Fruit fly (Drosophila melanogaster) whole organism, embryonic: Measurements from ENCODE around the gene Neurl4.

Experiments used
- CG11093 ChIP-seq: fragments of 200-800 bp; sonication (Bioruptor generic); IDR thresholded peaks from 3 replicates; pipeline ENCODE4 v1.3.6; 2022; ENCODE audit warnings: missing biosample characterization, missing genetic modification characterization
- CG11247 ChIP-seq: fragments of 200-800 bp; sonication (Bioruptor generic); IDR thresholded peaks from 2 replicates; pipeline ENCODE4 v1.3.6; 2022; ENCODE audit warnings: missing biosample characterization, missing genetic modification characterization
- CG12071 ChIP-seq: fragments of 200-800 bp; sonication (Bioruptor generic); optimal IDR thresholded peaks from 3 replicates; lab custom pipeline; 2018; ENCODE audit warnings: missing biosample characterization, mild to moderate bottlenecking, missing genetic modification characterization
- CG13287 ChIP-seq: fragments of 200-800 bp; sonication (Bioruptor generic); IDR thresholded peaks from 2 replicates; pipeline ENCODE4 v1.3.6; 2022; ENCODE audit warnings: missing biosample characterization, missing genetic modification characterization; ENCODE audit not compliant: partially characterized antibody
- CG14965 ChIP-seq: fragments of 200-800 bp; sonication (Bioruptor generic); optimal IDR thresholded peaks from 2 replicates; lab custom pipeline; 2016; ENCODE audit warnings: missing biosample characterization, missing genetic modification characterization, borderline replicate concordance
- CG15073 ChIP-seq: fragments of 200-800 bp; sonication (Bioruptor generic); optimal IDR thresholded peaks from 2 replicates; lab custom pipeline; 2016; ENCODE audit warnings: missing biosample characterization, missing genetic modification characterization
- CG16779 ChIP-seq: fragments of 200-800 bp; sonication (Bioruptor generic); IDR thresholded peaks from 2 replicates; pipeline ENCODE4 v1.3.6; 2022; ENCODE audit warnings: missing biosample characterization, missing genetic modification characterization
- CG17328 ChIP-seq: fragments of 200-800 bp; sonication (Bioruptor generic); IDR thresholded peaks from 2 replicates; pipeline ENCODE4 v1.3.6; 2022; ENCODE audit warnings: missing biosample characterization, missing genetic modification characterization
- CG17361 ChIP-seq: fragments of 200-800 bp; sonication (Bioruptor generic); IDR thresholded peaks from 3 replicates; pipeline ENCODE4 v1.3.6; 2022; ENCODE audit warnings: missing biosample characterization, missing genetic modification characterization
- CG18599 ChIP-seq: fragments of 200-800 bp; sonication (Bioruptor generic); optimal IDR thresholded peaks from 3 replicates; lab custom pipeline; 2017; ENCODE audit warnings: missing biosample characterization, missing genetic modification characterization, mild to moderate bottlenecking, moderate library complexity, missing genetic modification reagents
- CG2129 ChIP-seq: fragments of 200-800 bp; sonication (Bioruptor generic); IDR thresholded peaks from 2 replicates; pipeline ENCODE4 v1.3.6; 2022; ENCODE audit warnings: missing biosample characterization, missing genetic modification characterization; ENCODE audit not compliant: partially characterized antibody
- CG31388 ChIP-seq: fragments of 200-800 bp; sonication (Bioruptor generic); optimal IDR thresholded peaks from 2 replicates; lab custom pipeline; 2016; ENCODE audit warnings: missing biosample characterization, missing genetic modification characterization
- CG31441 ChIP-seq: fragments of 200-800 bp; sonication (Bioruptor generic); IDR thresholded peaks from 2 replicates; pipeline ENCODE4 v1.3.6; 2022; ENCODE audit warnings: missing biosample characterization, missing genetic modification characterization
- CG34376 ChIP-seq: fragments of 200-800 bp; sonication (Bioruptor generic); optimal IDR thresholded peaks from 2 replicates; lab custom pipeline; 2018; ENCODE audit warnings: missing biosample characterization, mild to moderate bottlenecking, missing genetic modification characterization
- CG4360 ChIP-seq: fragments of 200-800 bp; sonication (Bioruptor generic); IDR thresholded peaks from 2 replicates; pipeline ENCODE4 v1.3.6; 2022; ENCODE audit warnings: missing biosample characterization, missing genetic modification characterization
- CG4820 ChIP-seq: fragments of 200-800 bp; sonication (Bioruptor generic); optimal IDR thresholded peaks from 3 replicates; lab custom pipeline; 2016; ENCODE audit warnings: missing biosample characterization, missing genetic modification characterization
- CG5953 ChIP-seq: fragments of 200-800 bp; sonication (Bioruptor generic); IDR thresholded peaks from 2 replicates; pipeline ENCODE4 v1.3.6; 2022; ENCODE audit warnings: missing biosample characterization, missing genetic modification characterization
- CG7928 ChIP-seq: fragments of 200-800 bp; sonication (Bioruptor generic); optimal IDR thresholded peaks from 2 replicates; lab custom pipeline; 2017; ENCODE audit warnings: missing biosample characterization, mild to moderate bottlenecking, missing genetic modification characterization
- CG7987 ChIP-seq: fragments of 200-800 bp; sonication (Bioruptor generic); optimal IDR thresholded peaks from 2 replicates; lab custom pipeline; 2018; ENCODE audit warnings: missing biosample characterization, mild to moderate bottlenecking, missing genetic modification characterization, moderate library complexity
- CG9817 ChIP-seq: fragments of 200-800 bp; sonication (Bioruptor generic); optimal IDR thresholded peaks from 2 replicates; lab custom pipeline; 2018; ENCODE audit warnings: missing biosample characterization, mild to moderate bottlenecking, missing genetic modification characterization, moderate library complexity
- D19A ChIP-seq: fragments of 200-800 bp; optimal IDR thresholded peaks from 3 replicates; lab custom pipeline; 2019; ENCODE audit warnings: missing biosample characterization, mild to moderate bottlenecking, missing genetic modification characterization, moderate library complexity
- Dad ChIP-seq: fragments of 200-800 bp; sonication (Bioruptor generic); optimal IDR thresholded peaks from 3 replicates; lab custom pipeline; 2016; ENCODE audit warnings: missing biosample characterization, missing genetic modification characterization
- ERR ChIP-seq: fragments of 200-800 bp; sonication (Bioruptor generic); optimal IDR thresholded peaks from 2 replicates; lab custom pipeline; 2016; ENCODE audit warnings: missing biosample characterization, missing genetic modification characterization
- Gug ChIP-seq: fragments of 200-800 bp; sonication (Bioruptor generic); IDR thresholded peaks from 4 replicates; pipeline ENCODE4 v1.3.6; 2022; ENCODE audit warnings: missing biosample characterization, missing genetic modification characterization
- PHDP ChIP-seq: fragments of 200-800 bp; sonication (Bioruptor generic); optimal IDR thresholded peaks from 3 replicates; lab custom pipeline; 2018; ENCODE audit warnings: missing biosample characterization, mild to moderate bottlenecking, missing genetic modification characterization, moderate library complexity
- Rfx ChIP-seq: fragments of 200-800 bp; sonication (Bioruptor generic); IDR thresholded peaks from 2 replicates; pipeline ENCODE4 v1.3.6; 2022; ENCODE audit warnings: missing biosample characterization, missing genetic modification characterization
- Tbp ChIP-seq: fragments of >200 bp; optimal IDR thresholded peaks from 2 replicates; lab custom pipeline; 2018; ENCODE audit warnings: missing biosample characterization, missing genetic modification characterization
- abd-A ChIP-seq: fragments of 200-800 bp; sonication (Bioruptor generic); optimal IDR thresholded peaks from 3 replicates; lab custom pipeline; 2019; ENCODE audit warnings: missing biosample characterization, mild to moderate bottlenecking, missing genetic modification characterization, moderate library complexity
- az2 ChIP-seq: fragments of 200-800 bp; sonication (Bioruptor generic); optimal IDR thresholded peaks from 3 replicates; lab custom pipeline; 2016; ENCODE audit warnings: missing biosample characterization, missing genetic modification characterization
- btn ChIP-seq: fragments of 200-800 bp; sonication (Bioruptor generic); optimal IDR thresholded peaks from 2 replicates; lab custom pipeline; 2016; ENCODE audit warnings: missing biosample characterization, missing genetic modification characterization
- caup ChIP-seq: fragments of 200-800 bp; sonication (Bioruptor generic); optimal IDR thresholded peaks from 3 replicates; lab custom pipeline; 2017; ENCODE audit warnings: missing biosample characterization, mild to moderate bottlenecking, missing genetic modification characterization, moderate library complexity; ENCODE audit not compliant: severe bottlenecking
- ci ChIP-seq: fragments of 200-800 bp; sonication (Bioruptor generic); IDR thresholded peaks from 3 replicates; pipeline ENCODE4 v1.3.6; 2022; ENCODE audit warnings: missing biosample characterization, missing genetic modification characterization
- cwo ChIP-seq: fragments of 200-800 bp; sonication (Bioruptor generic); optimal IDR thresholded peaks from 3 replicates; lab custom pipeline; 2017; ENCODE audit warnings: missing biosample characterization, missing genetic modification characterization, mild to moderate bottlenecking, moderate library complexity, missing genetic modification reagents
- da ChIP-seq: fragments of 200-800 bp; sonication (Bioruptor generic); optimal IDR thresholded peaks from 2 replicates; lab custom pipeline; 2016; ENCODE audit warnings: missing biosample characterization, missing genetic modification characterization
- dimm ChIP-seq: fragments of 200-800 bp; sonication (Bioruptor generic); IDR thresholded peaks from 2 replicates; pipeline ENCODE4 v1.3.6; 2022; ENCODE audit warnings: missing biosample characterization, missing genetic modification characterization
- esg ChIP-seq: fragments of 200-800 bp; sonication (Bioruptor generic); conservative IDR thresholded peaks from 2 replicates; pipeline ENCODE4 v1.3.6; 2022; ENCODE audit warnings: missing biosample characterization, missing genetic modification characterization
- fd3F ChIP-seq: fragments of 200-800 bp; sonication (Bioruptor generic); optimal IDR thresholded peaks from 2 replicates; lab custom pipeline; 2018; ENCODE audit warnings: missing biosample characterization, mild to moderate bottlenecking, missing genetic modification characterization, moderate library complexity
- gfzf ChIP-seq: fragments of 200-800 bp; sonication (Bioruptor generic); optimal IDR thresholded peaks from 2 replicates; lab custom pipeline; 2016; ENCODE audit warnings: missing biosample characterization, mild to moderate bottlenecking, missing genetic modification characterization, moderate library complexity
- gsb ChIP-seq: fragments of 200-800 bp; sonication (Bioruptor generic); IDR thresholded peaks from 2 replicates; pipeline ENCODE4 v1.3.6; 2022; ENCODE audit warnings: missing biosample characterization, missing genetic modification characterization
- jigr1 ChIP-seq: fragments of 200-800 bp; sonication (Bioruptor generic); IDR thresholded peaks from 3 replicates; pipeline ENCODE4 v1.3.6; 2022; ENCODE audit warnings: missing biosample characterization, missing genetic modification characterization
- jing ChIP-seq: fragments of 200-800 bp; sonication (Bioruptor generic); optimal IDR thresholded peaks from 2 replicates; lab custom pipeline; 2018; ENCODE audit warnings: missing biosample characterization, mild to moderate bottlenecking, missing genetic modification characterization
- luna ChIP-seq: fragments of 200-800 bp; sonication (Bioruptor generic); optimal IDR thresholded peaks from 2 replicates; lab custom pipeline; 2016; ENCODE audit warnings: missing biosample characterization, missing genetic modification characterization
- org-1 ChIP-seq: fragments of 200-800 bp; sonication (Bioruptor generic); optimal IDR thresholded peaks from 2 replicates; lab custom pipeline; 2017; ENCODE audit warnings: missing biosample characterization, missing genetic modification characterization
- pnt ChIP-seq: fragments of 200-800 bp; sonication (Bioruptor generic); optimal IDR thresholded peaks from 3 replicates; lab custom pipeline; 2016; ENCODE audit warnings: missing biosample characterization, missing genetic modification characterization
- ranshi ChIP-seq: fragments of 200-800 bp; sonication (Bioruptor generic); IDR thresholded peaks from 2 replicates; pipeline ENCODE4 v1.3.6; 2022; ENCODE audit warnings: missing biosample characterization, missing genetic modification characterization
- row ChIP-seq: fragments of 200-800 bp; sonication (Bioruptor generic); IDR thresholded peaks from 3 replicates; pipeline ENCODE4 v1.3.6; 2022; ENCODE audit warnings: missing biosample characterization, missing genetic modification characterization
- scrt ChIP-seq: fragments of 200-800 bp; sonication (Bioruptor generic); optimal IDR thresholded peaks from 2 replicates; lab custom pipeline; 2018; ENCODE audit warnings: missing biosample characterization, mild to moderate bottlenecking, missing genetic modification characterization, moderate library complexity
- slbo ChIP-seq: fragments of 200-800 bp; sonication (Bioruptor generic); IDR thresholded peaks from 2 replicates; pipeline ENCODE4 v1.3.6; 2022; ENCODE audit warnings: missing biosample characterization, missing genetic modification characterization
- sr ChIP-seq: fragments of 200-800 bp; sonication (Bioruptor generic); IDR thresholded peaks from 3 replicates; pipeline ENCODE4 v1.3.6; 2022; ENCODE audit warnings: missing biosample characterization, missing genetic modification characterization
- toy ChIP-seq: fragments of 200-800 bp; sonication (Bioruptor generic); IDR thresholded peaks from 2 replicates; pipeline ENCODE4 v1.3.6; 2022; ENCODE audit warnings: missing biosample characterization, missing genetic modification characterization
- yki ChIP-seq: fragments of >200 bp; optimal IDR thresholded peaks from 3 replicates; lab custom pipeline; 2018

Gene Neurl4

DNA sequence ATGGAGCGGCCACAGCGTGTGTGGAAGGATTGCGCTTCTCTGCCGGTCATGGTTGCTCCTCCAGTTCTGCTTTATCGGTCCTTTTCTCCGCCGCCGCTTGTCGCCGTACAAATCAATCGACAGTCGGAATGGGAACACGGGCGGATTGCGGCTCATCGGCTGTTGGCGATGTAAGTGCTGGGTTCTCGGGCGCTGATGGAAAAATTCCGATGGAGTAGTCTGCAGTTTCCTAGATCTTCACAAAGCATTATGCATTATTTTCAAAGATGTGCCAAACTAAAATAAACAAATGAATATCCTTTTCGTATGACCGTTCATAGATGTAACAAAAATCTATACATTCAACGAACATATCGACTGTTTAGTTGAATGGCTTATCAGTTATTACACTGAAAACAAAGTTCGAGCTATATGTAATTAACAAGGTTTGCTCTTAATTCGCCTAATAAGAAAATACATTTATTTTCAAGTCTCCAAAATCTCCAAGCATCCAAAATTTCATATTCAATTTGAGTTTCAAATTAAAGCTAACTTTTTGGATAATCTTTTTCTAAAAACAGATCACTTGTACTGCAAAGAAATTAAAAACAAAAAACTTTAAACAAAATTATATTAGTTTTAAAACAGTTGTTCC, at the start of gene Neurl4 (continued):
- TF ChIP-seq CG11093 (GFP tag; lab: Robert Waterston, UW) (no peak), sr (GFP tag; lab: Robert Waterston, UW) (no peak), CG7928 (GFP tag; lab: Kevin White, UChicago) (no peak), abd-A (no peak), CG31388 (GFP tag; lab: Kevin White, UChicago) (no peak), pnt (GFP tag; lab: Kevin White, UChicago) (peak; percentile 61), CG31441 (GFP tag; lab: Robert Waterston, UW) (peak; percentile 90), CG14965 (GFP tag; lab: Kevin White, UChicago) (no peak), scrt (GFP tag; lab: Kevin White, UChicago) (no peak), CG15073 (GFP tag; lab: Kevin White, UChicago) (no peak), CG16779 (GFP tag; lab: Robert Waterston, UW) (no peak), da (peak; percentile 28), ci (GFP tag; lab: Robert Waterston, UW) (peak; percentile 91), CG4360 (GFP tag; lab: Robert Waterston, UW) (no peak), ranshi (GFP tag; lab: Robert Waterston, UW) (peak; percentile 62), az2 (GFP tag; lab: Kevin White, UChicago) (peak; percentile 70), gfzf (GFP tag; lab: Kevin White, UChicago) (peak; percentile 70), CG4820 (GFP tag; lab: Kevin White, UChicago) (peak; percentile 21), row (GFP tag; lab: Robert Waterston, UW) (peak; percentile 84), D19A (tag; lab: Kevin White, UChicago) (no peak), gsb (GFP tag; lab: Robert Waterston, UW) (no peak), CG34376 (GFP tag; lab: Kevin White, UChicago) (no peak), CG13287 (GFP tag; lab: Robert Waterston, UW) (peak; percentile 17; the same call in 1 of the 2 replicates), PHDP (tag; lab: Kevin White, UChicago) (no peak), caup (GFP tag; lab: Kevin White, UChicago) (no peak), Dad (GFP tag; lab: Kevin White, UChicago) (peak; percentile 27), ERR (no peak), fd3F (GFP tag; lab: Kevin White, UChicago) (peak; percentile 66), slbo (peak; percentile 86), Rfx (GFP tag; lab: Robert Waterston, UW) (peak; percentile 80), toy (GFP tag; lab: Robert Waterston, UW) (no peak), Tbp (GFP tag; lab: Kevin White, UChicago) (no peak), CG12071 (no peak), CG17361 (GFP tag; lab: Robert Waterston, UW) (no peak; the same call in 1 of the 3 replicates), dimm (GFP tag; lab: Robert Waterston, UW) (no peak), jing (GFP tag; lab: Kevin White, UChicago) (peak; percentile 38), CG2129 (GFP tag; lab: Robert Waterston, UW) (no peak), CG17328 (GFP tag; lab: Robert Waterston, UW) (peak; percentile 75), Gug (GFP tag; lab: Robert Waterston, UW) (peak; percentile 46; the same call in 1 of the 4 replicates), CG11247 (GFP tag; lab: Robert Waterston, UW) (peak; percentile 34; the same call in 1 of the 2 replicates), CG18599 (GFP tag; lab: Kevin White, UChicago) (no peak), esg (GFP tag; lab: Robert Waterston, UW) (peak; percentile 61), luna (GFP tag; lab: Kevin White, UChicago) (no peak), yki (no peak), jigr1 (GFP tag; lab: Robert Waterston, UW) (no peak), cwo (GFP tag; lab: Kevin White, UChicago) (no peak), org-1 (no peak), CG9817 (tag; lab: Kevin White, UChicago) (peak; percentile 69), CG7987 (GFP tag; lab: Kevin White, UChicago) (no peak), CG5953 (GFP tag; lab: Robert Waterston, UW) (0 out of 2 replicates have a peak, but pooled peaks have one; percentile 29), btn (GFP tag; lab: Kevin White, UChicago) (no peak)
